Worm (Caenorhabditis elegans): Measurements from ENCODE around the gene C49A9.3.

DNA sequence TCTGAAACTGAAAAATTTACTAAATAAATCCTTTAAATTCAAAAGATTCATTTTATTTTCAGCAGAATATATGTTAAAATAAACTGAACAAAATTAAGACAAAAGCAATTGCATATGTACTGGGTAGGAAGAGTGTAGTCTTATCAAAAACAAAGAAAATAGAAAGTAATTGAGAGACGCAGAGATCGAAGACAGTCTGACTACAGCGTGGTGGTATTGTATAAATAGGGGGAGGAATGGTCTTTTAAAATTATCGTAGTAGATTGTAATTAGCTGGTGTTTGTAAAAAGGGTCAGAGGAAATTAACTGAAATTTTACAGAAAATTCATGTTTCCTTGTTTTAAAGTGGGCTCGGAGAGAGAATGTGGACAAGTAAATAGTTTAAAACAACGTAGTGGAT is 26.6 kb downstream of the C49A9.3 start, which contains the start of gene acox-3:
- TF ChIP-seq tab-1 (GFP tag; IDR thresholded peaks at IDR 0.05) (no peak), med-1 (GFP tag; optimal IDR thresholded peaks at IDR 0.05; ENCODE audit: insufficient read depth) (no peak), ztf-23 (GFP tag; IDR thresholded peaks at IDR 0.05) (no peak), cog-1 (tag; optimal IDR thresholded peaks at IDR 0.05) (no peak), flt-1 (GFP tag; IDR thresholded peaks at IDR 0.05) (no peak), ztf-29 (GFP tag; IDR thresholded peaks at IDR 0.05) (no peak)
